Fruit fly (Drosophila melanogaster) whole organism, embryonic: ENCODE measurements around the gene goe.

ENCODE experiments used
- CG10209 ChIP-seq: fragments of 200-800 bp; sonication (Bioruptor generic); optimal IDR thresholded peaks from 3 replicates; lab custom pipeline; 2017; ENCODE audit warnings: missing biosample characterization, mild to moderate bottlenecking, missing genetic modification characterization, missing genetic modification reagents
- CG10979 ChIP-seq: fragments of 200-800 bp; sonication (Bioruptor generic); optimal IDR thresholded peaks from 2 replicates; lab custom pipeline; 2018; ENCODE audit warnings: missing biosample characterization, mild to moderate bottlenecking, missing genetic modification characterization, moderate library complexity
- CG11456 ChIP-seq: fragments of 200-800 bp; sonication (Bioruptor generic); IDR thresholded peaks from 3 replicates; pipeline ENCODE4 v1.3.6; 2022; ENCODE audit warnings: missing biosample characterization, missing genetic modification characterization
- CG13123 ChIP-seq: fragments of 200-800 bp; sonication (Bioruptor generic); optimal IDR thresholded peaks from 2 replicates; lab custom pipeline; 2016; ENCODE audit warnings: missing biosample characterization, missing genetic modification characterization
- CG14710 ChIP-seq: fragments of 200-800 bp; sonication (Bioruptor generic); optimal IDR thresholded peaks from 3 replicates; lab custom pipeline; 2019; ENCODE audit warnings: missing biosample characterization, mild to moderate bottlenecking, missing genetic modification characterization, moderate library complexity
- CG1603 ChIP-seq: fragments of 200-800 bp; sonication (Bioruptor generic); optimal IDR thresholded peaks from 2 replicates; lab custom pipeline; 2019; ENCODE audit warnings: missing biosample characterization, mild to moderate bottlenecking, missing genetic modification characterization, moderate library complexity
- CG17359 ChIP-seq: fragments of 200-800 bp; sonication (Bioruptor generic); optimal IDR thresholded peaks from 3 replicates; lab custom pipeline; 2018; ENCODE audit warnings: missing biosample characterization, mild to moderate bottlenecking, missing genetic modification characterization, moderate library complexity
- CG17612 ChIP-seq: fragments of 200-800 bp; sonication (Bioruptor generic); IDR thresholded peaks from 2 replicates; pipeline ENCODE4 v1.3.6; 2022; ENCODE audit warnings: missing biosample characterization, missing genetic modification characterization
- CG17802 ChIP-seq: fragments of 200-800 bp; sonication (Bioruptor generic); optimal IDR thresholded peaks from 2 replicates; lab custom pipeline; 2018; ENCODE audit warnings: missing biosample characterization, mild to moderate bottlenecking, missing genetic modification characterization, moderate library complexity
- CG18764 ChIP-seq: fragments of 200-800 bp; sonication (Bioruptor generic); optimal IDR thresholded peaks from 3 replicates; lab custom pipeline; 2016; ENCODE audit warnings: missing biosample characterization, missing genetic modification characterization
- CG2116 ChIP-seq: fragments of 200-800 bp; sonication (Bioruptor generic); optimal IDR thresholded peaks from 3 replicates; lab custom pipeline; 2018; ENCODE audit warnings: missing biosample characterization, mild to moderate bottlenecking, missing genetic modification characterization
- CG2875 ChIP-seq: fragments of 200-800 bp; sonication (Bioruptor generic); optimal IDR thresholded peaks from 2 replicates; lab custom pipeline; 2017; ENCODE audit warnings: missing biosample characterization, mild to moderate bottlenecking, missing genetic modification characterization, missing genetic modification reagents
- CG30020 ChIP-seq: fragments of 200-800 bp; optimal IDR thresholded peaks from 2 replicates; lab custom pipeline; 2019; ENCODE audit warnings: missing biosample characterization, mild to moderate bottlenecking, missing genetic modification characterization, moderate library complexity
- CG3163 ChIP-seq: fragments of 200-800 bp; sonication (Bioruptor generic); optimal IDR thresholded peaks from 3 replicates; lab custom pipeline; 2016; ENCODE audit warnings: missing biosample characterization, missing genetic modification characterization
- CG32772 ChIP-seq: fragments of 200-800 bp; sonication (Bioruptor generic); IDR thresholded peaks from 2 replicates; pipeline ENCODE4 v1.3.6; 2022; ENCODE audit warnings: missing biosample characterization, missing genetic modification characterization
- CG33213 ChIP-seq: fragments of 200-800 bp; sonication (Bioruptor generic); optimal IDR thresholded peaks from 3 replicates; lab custom pipeline; 2016; ENCODE audit warnings: missing biosample characterization, missing genetic modification characterization
- CG3726 ChIP-seq: fragments of 200-800 bp; sonication (Bioruptor generic); IDR thresholded peaks from 3 replicates; pipeline ENCODE4, ENCODE4 v1.3.6; 2022; ENCODE audit warnings: missing biosample characterization, missing genetic modification characterization
- CG4282 ChIP-seq: fragments of 200-800 bp; sonication (Bioruptor generic); optimal IDR thresholded peaks from 2 replicates; lab custom pipeline; 2016; ENCODE audit warnings: missing biosample characterization, missing genetic modification characterization
- CG5180 ChIP-seq: fragments of 200-800 bp; sonication (Bioruptor generic); optimal IDR thresholded peaks from 3 replicates; lab custom pipeline; 2017; ENCODE audit warnings: missing biosample characterization, missing genetic modification characterization, mild to moderate bottlenecking, moderate library complexity, missing genetic modification reagents
- CG6854 ChIP-seq: fragments of 200-800 bp; sonication (Bioruptor generic); optimal IDR thresholded peaks from 3 replicates; lab custom pipeline; 2017; ENCODE audit warnings: missing biosample characterization, mild to moderate bottlenecking, missing genetic modification characterization
- CG7839 ChIP-seq: fragments of 200-800 bp; sonication (Bioruptor generic); optimal IDR thresholded peaks from 3 replicates; lab custom pipeline; 2018; ENCODE audit warnings: missing biosample characterization, mild to moderate bottlenecking, missing genetic modification characterization, moderate library complexity
- CG7928 ChIP-seq: fragments of 200-800 bp; sonication (Bioruptor generic); optimal IDR thresholded peaks from 2 replicates; lab custom pipeline; 2017; ENCODE audit warnings: missing biosample characterization, mild to moderate bottlenecking, missing genetic modification characterization
- CG9609 ChIP-seq: fragments of 200-800 bp; sonication (Bioruptor generic); optimal IDR thresholded peaks from 3 replicates; lab custom pipeline; 2016; ENCODE audit warnings: missing biosample characterization, missing genetic modification characterization
- CG9797 ChIP-seq: fragments of 200-800 bp; sonication (Bioruptor generic); optimal IDR thresholded peaks from 3 replicates; lab custom pipeline; 2018; ENCODE audit warnings: missing biosample characterization, mild to moderate bottlenecking, missing genetic modification characterization
- CTCF ChIP-seq: fragments of 200-800 bp; sonication (Bioruptor generic); optimal IDR thresholded peaks from 2 replicates; lab custom pipeline; 2017; ENCODE audit warnings: missing biosample characterization, mild to moderate bottlenecking, missing genetic modification characterization, moderate library complexity
- Dp ChIP-seq: fragments of 200-800 bp; sonication (Bioruptor generic); optimal IDR thresholded peaks from 2 replicates; lab custom pipeline; 2018; ENCODE audit warnings: missing biosample characterization, mild to moderate bottlenecking, missing genetic modification characterization, moderate library complexity
- Dref ChIP-seq: fragments of 200-800 bp; sonication (Bioruptor generic); IDR thresholded peaks from 2 replicates; pipeline ENCODE4 v1.3.6; 2022; ENCODE audit warnings: missing biosample characterization, missing genetic modification characterization
- Ets97D ChIP-seq: fragments of 200-800 bp; sonication (Bioruptor generic); optimal IDR thresholded peaks from 3 replicates; lab custom pipeline; 2016; ENCODE audit warnings: missing biosample characterization, missing genetic modification characterization
- Gug ChIP-seq: fragments of 200-800 bp; sonication (Bioruptor generic); IDR thresholded peaks from 4 replicates; pipeline ENCODE4 v1.3.6; 2022; ENCODE audit warnings: missing biosample characterization, missing genetic modification characterization
- HmgZ ChIP-seq: fragments of 200-800 bp; sonication (Bioruptor generic); optimal IDR thresholded peaks from 2 replicates; lab custom pipeline; 2018; ENCODE audit warnings: missing biosample characterization, mild to moderate bottlenecking, missing genetic modification characterization
- Hr3 ChIP-seq: fragments of 200-800 bp; sonication (Bioruptor generic); optimal IDR thresholded peaks from 3 replicates; lab custom pipeline; 2016; ENCODE audit warnings: missing biosample characterization, missing genetic modification characterization
- Lhr ChIP-seq: fragments of 200-800 bp; sonication (Bioruptor generic); optimal IDR thresholded peaks from 3 replicates; lab custom pipeline; 2017; ENCODE audit warnings: mild to moderate bottlenecking, missing biosample characterization, missing genetic modification reagents, missing genetic modification characterization
- MBD-R2 ChIP-seq: fragments of 200-800 bp; sonication (Bioruptor generic); IDR thresholded peaks from 2 replicates; pipeline ENCODE4 v1.3.6; 2022; ENCODE audit warnings: missing biosample characterization, missing genetic modification characterization
- Myb ChIP-seq: fragments of 200-800 bp; sonication (Bioruptor generic); optimal IDR thresholded peaks from 2 replicates; lab custom pipeline; 2016; ENCODE audit warnings: missing biosample characterization, missing genetic modification characterization
- NC2α ChIP-seq: fragments of 200-800 bp; sonication (Bioruptor generic); optimal IDR thresholded peaks from 2 replicates; lab custom pipeline; 2016; ENCODE audit warnings: missing biosample characterization, missing genetic modification characterization
- Rfx ChIP-seq: fragments of 200-800 bp; sonication (Bioruptor generic); IDR thresholded peaks from 2 replicates; pipeline ENCODE4 v1.3.6; 2022; ENCODE audit warnings: missing biosample characterization, missing genetic modification characterization
- Sox100B ChIP-seq: fragments of 200-800 bp; sonication (Bioruptor generic); optimal IDR thresholded peaks from 3 replicates; lab custom pipeline; 2018; ENCODE audit warnings: missing biosample characterization, mild to moderate bottlenecking, missing genetic modification characterization
- Xbp1 ChIP-seq: fragments of 200-800 bp; sonication (Bioruptor generic); optimal IDR thresholded peaks from 3 replicates; lab custom pipeline; 2016; ENCODE audit warnings: missing biosample characterization, mild to moderate bottlenecking, missing genetic modification characterization
- amos ChIP-seq: fragments of 200-800 bp; sonication (Bioruptor generic); IDR thresholded peaks from 2 replicates; pipeline ENCODE4 v1.3.6; 2022; ENCODE audit warnings: missing biosample characterization, missing genetic modification characterization; ENCODE audit not compliant: partially characterized antibody
- cato ChIP-seq: fragments of 200-800 bp; sonication (Bioruptor generic); optimal IDR thresholded peaks from 2 replicates; lab custom pipeline; 2016; ENCODE audit warnings: missing biosample characterization, missing genetic modification characterization, borderline replicate concordance
- chm ChIP-seq: fragments of 200-800 bp; sonication (Bioruptor generic); IDR thresholded peaks from 2 replicates; pipeline ENCODE4 v1.3.6; 2022; ENCODE audit warnings: missing biosample characterization, missing genetic modification characterization
- gce ChIP-seq: fragments of 200-800 bp; sonication (Bioruptor generic); IDR thresholded peaks from 3 replicates; pipeline ENCODE4 v1.3.6; 2022; ENCODE audit warnings: missing biosample characterization, missing genetic modification characterization
- gfzf ChIP-seq: fragments of 200-800 bp; sonication (Bioruptor generic); optimal IDR thresholded peaks from 2 replicates; lab custom pipeline; 2016; ENCODE audit warnings: missing biosample characterization, mild to moderate bottlenecking, missing genetic modification characterization, moderate library complexity
- gro ChIP-seq: fragments of 200-800 bp; sonication (Bioruptor generic); optimal IDR thresholded peaks from 2 replicates; lab custom pipeline; 2016; ENCODE audit warnings: missing biosample characterization, missing genetic modification characterization
- nmo ChIP-seq: fragments of 200-800 bp; sonication (Bioruptor generic); optimal IDR thresholded peaks from 2 replicates; lab custom pipeline; 2018; ENCODE audit warnings: missing biosample characterization, mild to moderate bottlenecking, missing genetic modification characterization, moderate library complexity
- pzg ChIP-seq: fragments of 200-800 bp; sonication (Bioruptor generic); optimal IDR thresholded peaks from 3 replicates; lab custom pipeline; 2018; ENCODE audit warnings: missing biosample characterization, mild to moderate bottlenecking, missing genetic modification characterization, moderate library complexity
- ro ChIP-seq: fragments of 200-800 bp; sonication (Bioruptor generic); IDR thresholded peaks from 2 replicates; pipeline ENCODE4 v1.3.6; 2022; ENCODE audit warnings: missing biosample characterization, missing genetic modification characterization
- row ChIP-seq: fragments of 200-800 bp; sonication (Bioruptor generic); IDR thresholded peaks from 3 replicates; pipeline ENCODE4 v1.3.6; 2022; ENCODE audit warnings: missing biosample characterization, missing genetic modification characterization
- sens ChIP-seq: fragments of 200-800 bp; sonication (Bioruptor generic); peaks from one replicate; lab custom pipeline; 2016; ENCODE audit warnings: missing biosample characterization, missing genetic modification characterization
- slbo ChIP-seq: fragments of 200-800 bp; sonication (Bioruptor generic); IDR thresholded peaks from 2 replicates; pipeline ENCODE4 v1.3.6; 2022; ENCODE audit warnings: missing biosample characterization, missing genetic modification characterization
- unpg ChIP-seq: fragments of 200-800 bp; sonication (Bioruptor generic); optimal IDR thresholded peaks from 3 replicates; lab custom pipeline; 2018; ENCODE audit warnings: missing biosample characterization, mild to moderate bottlenecking, missing genetic modification characterization, moderate library complexity

The goe gene

DNA sequence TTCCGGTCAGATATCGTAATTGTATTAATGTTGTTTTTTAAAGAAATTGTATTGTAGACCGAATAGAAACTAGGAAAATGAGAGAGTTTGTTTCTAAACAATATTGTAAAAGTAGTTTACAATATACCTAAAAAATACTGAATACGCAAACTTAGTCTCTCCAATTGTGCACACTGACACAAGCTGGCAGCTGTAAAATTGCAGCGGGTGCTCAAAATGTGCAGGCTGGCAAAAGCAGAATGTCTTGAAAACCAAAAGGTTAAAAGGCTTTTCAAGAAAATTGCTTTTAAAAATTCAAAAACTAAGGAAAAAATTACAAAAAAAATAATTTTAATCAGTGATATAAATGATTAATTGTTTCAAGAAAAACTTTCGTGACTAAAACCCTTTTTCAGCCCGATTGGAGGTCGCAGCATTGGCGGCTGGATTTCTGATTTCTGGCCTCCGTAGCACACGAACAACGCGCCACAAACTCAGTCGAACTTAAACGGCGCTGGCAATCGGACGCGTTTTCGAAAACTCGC is 56.0 kb downstream of the goe start, which contains the start of gene CG4678 (continued):
- peak; percentile 43 for TF ChIP-seq Lhr (GFP tag; lab: Kevin White, UChicago)
- TF ChIP-seq CG10979 (tag; lab: Kevin White, UChicago): no peak
- peak; percentile 20 for TF ChIP-seq nmo
- TF ChIP-seq CG2875 (GFP tag; lab: Kevin White, UChicago): no peak
- peak; percentile 8 for TF ChIP-seq CG17359 (tag; lab: Kevin White, UChicago)
- TF ChIP-seq CG7839 (tag; lab: Kevin White, UChicago): no peak
- TF ChIP-seq NC2α (GFP tag; lab: Kevin White, UChicago): no peak
- peak; percentile 32; the same call in 1 of the 2 replicates for TF ChIP-seq amos (GFP tag; lab: Robert Waterston, UW)
- TF ChIP-seq MBD-R2: peak; percentile 35; the same call in 1 of the 2 replicates
- TF ChIP-seq gce (GFP tag; lab: Robert Waterston, UW): no peak
- peak; percentile 6 for TF ChIP-seq CG9609
- TF ChIP-seq CG11456: no peak
- TF ChIP-seq sens (GFP tag; lab: Kevin White, UChicago): peak; percentile 73
- TF ChIP-seq slbo: no peak
- 0 out of 3 replicates have a peak, but pooled peaks have one; percentile 20 for TF ChIP-seq row (GFP tag; lab: Robert Waterston, UW)
- TF ChIP-seq CG30020 (tag; lab: Kevin White, UChicago): no peak
- TF ChIP-seq Sox100B (GFP tag; lab: Kevin White, UChicago): no peak
- no peak for TF ChIP-seq unpg
- peak; percentile 52 for TF ChIP-seq Ets97D (GFP tag; lab: Kevin White, UChicago)
- TF ChIP-seq CG1603 (tag; lab: Kevin White, UChicago): peak; percentile 49
- TF ChIP-seq chm: no peak
- TF ChIP-seq CTCF (GFP tag; lab: Kevin White, UChicago): peak; percentile 56
- no peak for TF ChIP-seq CG17802 (tag; lab: Kevin White, UChicago)
- TF ChIP-seq CG2116: no peak
- no peak for TF ChIP-seq CG7928 (GFP tag; lab: Kevin White, UChicago)
- peak; percentile 52 for TF ChIP-seq Myb
- peak; percentile 83 for TF ChIP-seq Dp (GFP tag; lab: Kevin White, UChicago)
- peak; percentile 23 for TF ChIP-seq CG14710 (tag; lab: Kevin White, UChicago)
- peak; percentile 22 for TF ChIP-seq CG9797
- peak; percentile 20 for TF ChIP-seq HmgZ (tag; lab: Kevin White, UChicago)
- no peak for TF ChIP-seq CG32772 (GFP tag; lab: Robert Waterston, UW)
- TF ChIP-seq CG4282 (GFP tag; lab: Kevin White, UChicago): no peak
- peak; percentile 26; the same call in 1 of the 2 replicates for TF ChIP-seq Rfx (GFP tag; lab: Robert Waterston, UW)
- TF ChIP-seq CG18764 (GFP tag; lab: Kevin White, UChicago): no peak
- TF ChIP-seq CG3726 (GFP tag; lab: Robert Waterston, UW): no peak
- no peak for TF ChIP-seq gro (GFP tag; lab: Kevin White, UChicago)
- TF ChIP-seq ro (GFP tag; lab: Robert Waterston, UW): no peak
- TF ChIP-seq Xbp1 (GFP tag; lab: Kevin White, UChicago): no peak
- peak; percentile 64 for TF ChIP-seq pzg (GFP tag; lab: Kevin White, UChicago)
- TF ChIP-seq CG5180 (GFP tag; lab: Kevin White, UChicago): no peak
- no peak for TF ChIP-seq cato (GFP tag; lab: Kevin White, UChicago)
- peak; percentile 58 for TF ChIP-seq CG33213
- no peak for TF ChIP-seq Gug (GFP tag; lab: Robert Waterston, UW)
- TF ChIP-seq CG10209: no peak
- no peak for TF ChIP-seq CG13123 (GFP tag; lab: Kevin White, UChicago)
- peak; percentile 72 for TF ChIP-seq gfzf (GFP tag; lab: Kevin White, UChicago)
- TF ChIP-seq CG17612 (GFP tag; lab: Robert Waterston, UW): no peak
- TF ChIP-seq CG3163 (GFP tag; lab: Kevin White, UChicago): no peak
- no peak for TF ChIP-seq Hr3
- TF ChIP-seq Dref (GFP tag; lab: Robert Waterston, UW): peak; percentile 46; the same call in 1 of the 2 replicates
- TF ChIP-seq CG6854: no peak
